Worm (Caenorhabditis elegans) whole organism, midembryonic: ENCODE measurements around the gene exc-12.

Source experiments
- T22C8.4 ChIP-seq: fragments of 200-800 bp; sonication (Bioruptor generic); IDR thresholded peaks from 2 replicates; pipeline ENCODE4 v1.3.6; 2022; ENCODE audit warnings: missing genetic modification characterization, missing compliant biosample characterization
- cog-1 ChIP-seq: sonication (generic microtip); optimal IDR thresholded peaks from 2 replicates; lab custom pipeline; 2016; ENCODE audit warnings: missing genetic modification characterization, missing compliant biosample characterization
- flt-1 ChIP-seq: fragments of 200-800 bp; sonication (Bioruptor generic); IDR thresholded peaks from 2 replicates; pipeline ENCODE4 v1.3.6; 2022; ENCODE audit warnings: missing genetic modification characterization, missing compliant biosample characterization
- klf-2 ChIP-seq: fragments of 200-800 bp; sonication (Bioruptor generic); conservative IDR thresholded peaks from 2 replicates; pipeline ENCODE4 v1.3.6; 2022; ENCODE audit warnings: missing genetic modification reagents, missing genetic modification characterization, missing compliant biosample characterization
- ref-1 ChIP-seq: fragments of 200-800 bp; sonication (Bioruptor generic); conservative IDR thresholded peaks from 2 replicates; pipeline ENCODE4 v1.3.6; 2022; ENCODE audit warnings: missing genetic modification reagents, missing genetic modification characterization, missing compliant biosample characterization
- tab-1 ChIP-seq: fragments of 200-800 bp; sonication (Bioruptor generic); IDR thresholded peaks from 2 replicates; pipeline ENCODE4 v1.3.6; 2022; ENCODE audit warnings: missing genetic modification characterization, missing compliant biosample characterization
- ztf-23 ChIP-seq: fragments of 200-800 bp; sonication (Bioruptor generic); IDR thresholded peaks from 2 replicates; pipeline ENCODE4 v1.3.6; 2022; ENCODE audit warnings: missing genetic modification reagents, missing genetic modification characterization, missing compliant biosample characterization
- ztf-29 ChIP-seq: fragments of 200-800 bp; sonication (Bioruptor generic); IDR thresholded peaks from 2 replicates; pipeline ENCODE4 v1.3.6; 2022; ENCODE audit warnings: missing genetic modification reagents, missing genetic modification characterization, missing compliant biosample characterization

- no peak for TF ChIP-seq cog-1
- TF ChIP-seq T22C8.4 (GFP tag; lab: Robert Waterston, UW): no peak
- TF ChIP-seq flt-1 (GFP tag; lab: Robert Waterston, UW): no peak
- TF ChIP-seq ztf-23: no peak
- no peak for TF ChIP-seq ref-1 (GFP tag; lab: Robert Waterston, UW)
- TF ChIP-seq tab-1 (GFP tag; lab: Robert Waterston, UW): no peak
- TF ChIP-seq ztf-29: no peak
- no peak for TF ChIP-seq klf-2 (GFP tag; lab: Robert Waterston, UW)
These were observed 35.5 kb downstream of the exc-12 start for ce11 chrIII:13534704-13535103.
